Fruit fly (Drosophila melanogaster) whole organism, embryonic: ENCODE data around the gene CG5966.

Experiments
- BEAF-32 ChIP-seq: fragments of 200-800 bp; sonication (Bioruptor generic); optimal IDR thresholded peaks from 3 replicates; lab custom pipeline; 2017; ENCODE audit warnings: missing biosample characterization, missing genetic modification characterization, mild to moderate bottlenecking, moderate library complexity, missing genetic modification reagents
- Bgb ChIP-seq: fragments of 200-800 bp; sonication (Bioruptor generic); IDR thresholded peaks from 2 replicates; pipeline ENCODE4 v1.3.6; 2022; ENCODE audit warnings: missing biosample characterization, missing genetic modification characterization; ENCODE audit not compliant: partially characterized antibody
- CG11456 ChIP-seq: fragments of 200-800 bp; sonication (Bioruptor generic); IDR thresholded peaks from 3 replicates; pipeline ENCODE4 v1.3.6; 2022; ENCODE audit warnings: missing biosample characterization, missing genetic modification characterization
- CG13287 ChIP-seq: fragments of 200-800 bp; sonication (Bioruptor generic); IDR thresholded peaks from 2 replicates; pipeline ENCODE4 v1.3.6; 2022; ENCODE audit warnings: missing biosample characterization, missing genetic modification characterization; ENCODE audit not compliant: partially characterized antibody
- CG14860 ChIP-seq: fragments of 200-800 bp; sonication (Bioruptor generic); IDR thresholded peaks from 3 replicates; pipeline ENCODE4 v1.3.6; 2022; ENCODE audit warnings: missing biosample characterization, missing genetic modification characterization; ENCODE audit not compliant: partially characterized antibody
- CG16813 ChIP-seq: fragments of 200-800 bp; sonication (Bioruptor generic); IDR thresholded peaks from 3 replicates; pipeline ENCODE4 v1.3.6; 2022; ENCODE audit warnings: missing biosample characterization, missing genetic modification characterization; ENCODE audit not compliant: partially characterized antibody
- CG2129 ChIP-seq: fragments of 200-800 bp; sonication (Bioruptor generic); IDR thresholded peaks from 2 replicates; pipeline ENCODE4 v1.3.6; 2022; ENCODE audit warnings: missing biosample characterization, missing genetic modification characterization; ENCODE audit not compliant: partially characterized antibody
- CG2199 ChIP-seq: fragments of 200-800 bp; sonication (Bioruptor generic); IDR thresholded peaks from 3 replicates; pipeline ENCODE4 v1.3.6; 2022; ENCODE audit warnings: missing biosample characterization, missing genetic modification characterization
- CG30020 ChIP-seq: fragments of 200-800 bp; optimal IDR thresholded peaks from 2 replicates; lab custom pipeline; 2019; ENCODE audit warnings: missing biosample characterization, mild to moderate bottlenecking, missing genetic modification characterization, moderate library complexity
- CG31365 ChIP-seq: fragments of 200-800 bp; sonication (Bioruptor generic); optimal IDR thresholded peaks from 2 replicates; lab custom pipeline; 2018; ENCODE audit warnings: missing biosample characterization, mild to moderate bottlenecking, missing genetic modification characterization
- CG34224 ChIP-seq: fragments of 200-800 bp; sonication (Bioruptor generic); IDR thresholded peaks from 3 replicates; pipeline ENCODE4 v1.3.6; 2022; ENCODE audit warnings: missing biosample characterization, missing genetic modification characterization; ENCODE audit not compliant: partially characterized antibody
- CG6791 ChIP-seq: fragments of 200-800 bp; sonication (Bioruptor generic); IDR thresholded peaks from 3 replicates; pipeline ENCODE4 v1.3.6; 2022; ENCODE audit warnings: missing biosample characterization, missing genetic modification characterization; ENCODE audit not compliant: partially characterized antibody
- CG7357 ChIP-seq: fragments of 200-800 bp; sonication (Bioruptor generic); IDR thresholded peaks from 3 replicates; pipeline ENCODE4 v1.3.6; 2022; ENCODE audit warnings: missing biosample characterization, missing genetic modification characterization
- CoRest ChIP-seq: fragments of 200-800 bp; sonication (Bioruptor generic); optimal IDR thresholded peaks from 3 replicates; lab custom pipeline; 2018; ENCODE audit warnings: missing biosample characterization, mild to moderate bottlenecking, missing genetic modification characterization, moderate library complexity
- Dll ChIP-seq: fragments of 200-800 bp; sonication (Bioruptor generic); IDR thresholded peaks from 4 replicates; pipeline ENCODE4 v1.3.6; 2022; ENCODE audit warnings: missing biosample characterization, missing genetic modification characterization; ENCODE audit not compliant: partially characterized antibody
- Doc3 ChIP-seq: fragments of 200-800 bp; sonication (Bioruptor generic); IDR thresholded peaks from 3 replicates; pipeline ENCODE4 v1.3.6; 2022; ENCODE audit warnings: missing biosample characterization, missing genetic modification characterization; ENCODE audit not compliant: partially characterized antibody
- Dref ChIP-seq: fragments of 200-800 bp; sonication (Bioruptor generic); IDR thresholded peaks from 2 replicates; pipeline ENCODE4 v1.3.6; 2022; ENCODE audit warnings: missing biosample characterization, missing genetic modification characterization
- E2f2 ChIP-seq: fragments of 200-800 bp; sonication (Bioruptor generic); IDR thresholded peaks from 2 replicates; pipeline ENCODE4 v1.3.6; 2022; ENCODE audit warnings: missing biosample characterization, missing genetic modification characterization
- HHEX ChIP-seq: fragments of 200-800 bp; sonication (Bioruptor generic); optimal IDR thresholded peaks from 3 replicates; lab custom pipeline; 2017; ENCODE audit warnings: missing biosample characterization, mild to moderate bottlenecking, missing genetic modification characterization, missing genetic modification reagents
- HLH4C ChIP-seq: fragments of 200-800 bp; sonication (Bioruptor generic); IDR thresholded peaks from 3 replicates; pipeline ENCODE4 v1.3.6; 2022; ENCODE audit warnings: missing biosample characterization, missing genetic modification characterization; ENCODE audit not compliant: partially characterized antibody
- Kr ChIP-seq: fragments of 200-800 bp; sonication (Bioruptor generic); optimal IDR thresholded peaks from 2 replicates; lab custom pipeline; 2017; ENCODE audit warnings: missing biosample characterization, mild to moderate bottlenecking, missing genetic modification characterization
- MBD-R2 ChIP-seq: fragments of 200-800 bp; sonication (Bioruptor generic); IDR thresholded peaks from 2 replicates; pipeline ENCODE4 v1.3.6; 2022; ENCODE audit warnings: missing biosample characterization, missing genetic modification characterization
- Opbp ChIP-seq: fragments of 200-800 bp; sonication (Bioruptor generic); IDR thresholded peaks from 3 replicates; pipeline ENCODE4 v1.3.6; 2022; ENCODE audit warnings: missing biosample characterization, missing genetic modification characterization; ENCODE audit not compliant: partially characterized antibody
- Scr ChIP-seq: fragments of 200-800 bp; sonication (Bioruptor generic); IDR thresholded peaks from 2 replicates; pipeline ENCODE4 v1.3.6; 2022; ENCODE audit warnings: missing biosample characterization, missing genetic modification characterization; ENCODE audit not compliant: partially characterized antibody
- amos ChIP-seq: fragments of 200-800 bp; sonication (Bioruptor generic); IDR thresholded peaks from 2 replicates; pipeline ENCODE4 v1.3.6; 2022; ENCODE audit warnings: missing biosample characterization, missing genetic modification characterization; ENCODE audit not compliant: partially characterized antibody
- ato ChIP-seq: fragments of 200-800 bp; sonication (Bioruptor generic); IDR thresholded peaks from 2 replicates; pipeline ENCODE4 v1.3.6; 2022; ENCODE audit warnings: missing biosample characterization, missing genetic modification characterization; ENCODE audit not compliant: partially characterized antibody
- bbx ChIP-seq: fragments of 200-800 bp; sonication (Bioruptor generic); IDR thresholded peaks from 2 replicates; pipeline ENCODE4 v1.3.6; 2022; ENCODE audit warnings: missing biosample characterization, missing genetic modification characterization; ENCODE audit not compliant: partially characterized antibody
- gem ChIP-seq: fragments of 200-800 bp; sonication (Bioruptor generic); optimal IDR thresholded peaks from 2 replicates; lab custom pipeline; 2019; ENCODE audit warnings: missing biosample characterization, mild to moderate bottlenecking, missing genetic modification characterization, moderate library complexity
- hb ChIP-seq: fragments of 200-800 bp; sonication (Bioruptor generic); IDR thresholded peaks from 3 replicates; pipeline ENCODE4 v1.3.6; 2022; ENCODE audit warnings: missing biosample characterization, missing genetic modification characterization; ENCODE audit not compliant: partially characterized antibody
- hbn ChIP-seq: fragments of 200-800 bp; sonication (Bioruptor generic); IDR thresholded peaks from 2 replicates; pipeline ENCODE4 v1.3.6; 2022; ENCODE audit warnings: missing biosample characterization, missing genetic modification characterization; ENCODE audit not compliant: partially characterized antibody
- inv ChIP-seq: fragments of 200-800 bp; sonication (Bioruptor generic); IDR thresholded peaks from 2 replicates; pipeline ENCODE4 v1.3.6; 2022; ENCODE audit warnings: missing biosample characterization, missing genetic modification characterization; ENCODE audit not compliant: partially characterized antibody
- knrl ChIP-seq: fragments of 200-800 bp; sonication (Bioruptor generic); IDR thresholded peaks from 3 replicates; pipeline ENCODE4 v1.3.6; 2022; ENCODE audit warnings: missing biosample characterization, missing genetic modification characterization; ENCODE audit not compliant: partially characterized antibody
- row ChIP-seq: fragments of 200-800 bp; sonication (Bioruptor generic); IDR thresholded peaks from 3 replicates; pipeline ENCODE4 v1.3.6; 2022; ENCODE audit warnings: missing biosample characterization, missing genetic modification characterization
- sna ChIP-seq: fragments of 200-800 bp; sonication (Bioruptor generic); IDR thresholded peaks from 2 replicates; pipeline ENCODE4 v1.3.6; 2022; ENCODE audit warnings: missing biosample characterization, missing genetic modification characterization; ENCODE audit not compliant: partially characterized antibody
- ssp ChIP-seq: fragments of 200-800 bp; sonication (Bioruptor generic); IDR thresholded peaks from 2 replicates; pipeline ENCODE4 v1.3.6; 2022; ENCODE audit warnings: missing biosample characterization, missing genetic modification characterization
- tna ChIP-seq: fragments of 200-800 bp; sonication (Bioruptor generic); IDR thresholded peaks from 2 replicates; pipeline ENCODE4 v1.3.6; 2022; ENCODE audit warnings: missing biosample characterization, missing genetic modification characterization; ENCODE audit not compliant: partially characterized antibody
- unc-4 ChIP-seq: fragments of 200-800 bp; sonication (Bioruptor generic); IDR thresholded peaks from 2 replicates; pipeline ENCODE4 v1.3.6; 2022; ENCODE audit warnings: missing biosample characterization, missing genetic modification characterization; ENCODE audit not compliant: partially characterized antibody
- usp ChIP-seq: fragments of >200 bp; optimal IDR thresholded peaks from 2 replicates; lab custom pipeline; 2017; ENCODE audit warnings: missing biosample characterization, missing genetic modification characterization
- vnd ChIP-seq: fragments of 200-800 bp; sonication (Bioruptor generic); IDR thresholded peaks from 3 replicates; pipeline ENCODE4 v1.3.6; 2022; ENCODE audit warnings: missing biosample characterization, missing genetic modification characterization; ENCODE audit not compliant: partially characterized antibody

The CG5966 gene

dm6 chrX:5941824-5942223 lies 46.8 kb upstream of the CG5966 start (continued):
- TF ChIP-seq Kr (no peak), CoRest (tag; lab: Kevin White, UChicago) (no peak), CG2199 (GFP tag; lab: Robert Waterston, UW) (no peak), HHEX (GFP tag; lab: Kevin White, UChicago) (no peak), hb (GFP tag; lab: Robert Waterston, UW) (peak; percentile 26; the same call in 1 of the 3 replicates), CG11456 (GFP tag; lab: Robert Waterston, UW) (no peak), usp (GFP tag; lab: Kevin White, UChicago) (no peak), gem (tag; lab: Kevin White, UChicago) (no peak), tna (GFP tag; lab: Robert Waterston, UW) (peak; percentile 34; the same call in 1 of the 2 replicates), CG31365 (no peak), Doc3 (GFP tag; lab: Robert Waterston, UW) (peak; percentile 56)
- TF ChIP-seq, all 482 proteins: peak for 37

DNA sequence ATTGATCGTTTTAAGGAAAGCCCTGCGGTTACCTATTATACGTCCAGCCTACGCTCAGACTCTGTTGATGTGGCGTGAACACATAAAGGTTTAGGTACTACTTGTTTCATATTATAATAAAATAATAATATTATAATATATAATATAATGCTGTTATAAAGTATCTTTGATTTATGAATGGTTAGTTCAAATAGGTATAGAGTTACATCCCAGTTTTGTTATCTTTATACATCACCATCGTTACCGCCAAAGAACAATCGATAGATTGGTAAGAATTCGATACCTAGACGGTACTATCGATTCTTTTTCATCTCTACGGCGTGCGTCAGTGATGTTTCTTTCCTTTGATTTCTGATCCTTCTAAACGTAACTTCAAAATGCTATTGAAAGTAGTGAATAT lies 46.3 kb upstream of the CG5966 start, which contains the start of gene CG12728:
Gene CG12728, plus strand, starts transcription at position 301 of the 400 bp plus-strand sequence.
- TF ChIP-seq Doc3 (GFP tag; lab: Robert Waterston, UW), result peak; percentile 10; the same call in 1 of the 3 replicates
- TF ChIP-seq, all 482 proteins: peak for 1; not testable (repeated sequence) for 481

DNA sequence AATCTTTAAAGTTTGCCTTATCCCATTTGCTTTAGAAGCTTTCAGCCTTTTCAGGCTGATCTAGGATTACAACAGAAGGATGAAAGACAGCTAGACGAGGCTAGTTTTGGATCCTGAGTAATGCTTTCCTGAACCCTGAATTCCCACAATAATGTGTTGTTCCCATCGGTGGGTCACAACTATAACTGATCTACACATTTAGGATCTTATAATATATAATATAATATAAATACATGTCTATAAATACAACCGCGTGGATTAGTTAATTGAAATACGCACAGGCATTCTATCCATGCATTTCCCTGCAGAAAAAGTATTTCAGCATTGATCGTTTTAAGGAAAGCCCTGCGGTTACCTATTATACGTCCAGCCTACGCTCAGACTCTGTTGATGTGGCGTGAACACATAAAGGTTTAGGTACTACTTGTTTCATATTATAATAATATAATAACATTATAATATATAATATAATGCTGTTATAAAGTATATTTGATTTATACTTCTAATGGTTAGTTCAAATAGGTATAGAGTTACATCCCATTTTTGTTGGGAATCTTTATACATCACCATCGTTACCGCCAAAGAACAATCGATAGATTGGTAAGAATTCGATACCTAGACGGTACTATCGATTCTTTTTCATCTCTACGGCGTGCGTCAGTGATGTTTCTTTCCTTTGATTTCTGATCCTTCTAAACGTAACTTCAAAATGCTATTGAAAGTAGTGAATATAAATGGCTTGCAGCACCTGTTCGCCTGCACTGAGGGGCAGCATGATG lies 43.4 kb upstream of the CG5966 start, which contains the start of gene CG32756:
Gene CG32756, plus strand, starts transcription at position 631 of the 779 bp plus-strand sequence.
- TF ChIP-seq BEAF-32 (peak; percentile 38), ato (peak; percentile 56), CG2129 (peak; percentile 31; the same call in 1 of the 2 replicates), Bgb (GFP tag; lab: Robert Waterston, UW) (peak; percentile 69), sna (GFP tag; lab: Robert Waterston, UW) (peak; percentile 52; the same call in 1 of the 2 replicates), CG34224 (GFP tag; lab: Robert Waterston, UW) (peak; percentile 63), ssp (GFP tag; lab: Robert Waterston, UW) (peak; percentile 87), Dref (GFP tag; lab: Robert Waterston, UW) (peak; percentile 70), unc-4 (peak; percentile 65; the same call in 1 of the 2 replicates), Scr (GFP tag; lab: Robert Waterston, UW) (peak; percentile 72), row (GFP tag; lab: Robert Waterston, UW) (0 out of 3 replicates have a peak, but pooled peaks have one; percentile 37), knrl (GFP tag; lab: Robert Waterston, UW) (peak; percentile 64; the same call in 2 of the 3 replicates), inv (GFP tag; lab: Robert Waterston, UW) (peak; percentile 53; the same call in 1 of the 2 replicates), bbx (GFP tag; lab: Robert Waterston, UW) (peak; percentile 70), HLH4C (GFP tag; lab: Robert Waterston, UW) (peak; percentile 68), CG30020 (tag; lab: Kevin White, UChicago) (peak; percentile 66), Doc3 (GFP tag; lab: Robert Waterston, UW) (peak; percentile 50; the same call in 1 of the 3 replicates), hb (GFP tag; lab: Robert Waterston, UW) (peak; percentile 58; the same call in 1 of the 3 replicates), CG13287 (GFP tag; lab: Robert Waterston, UW) (peak; percentile 77), MBD-R2 (GFP tag; lab: Robert Waterston, UW) (0 out of 2 replicates have a peak, but pooled peaks have one; percentile 26), CG7357 (peak; percentile 59; the same call in 1 of the 3 replicates), Opbp (GFP tag; lab: Robert Waterston, UW) (peak; percentile 71; the same call in 2 of the 3 replicates), vnd (peak; percentile 50; the same call in 1 of the 3 replicates), E2f2 (GFP tag; lab: Robert Waterston, UW) (peak; percentile 66), Dll (GFP tag; lab: Robert Waterston, UW) (peak; percentile 76), CG16813 (GFP tag; lab: Robert Waterston, UW) (peak; percentile 71), CG6791 (GFP tag; lab: Robert Waterston, UW) (peak; percentile 77), amos (GFP tag; lab: Robert Waterston, UW) (peak; percentile 72), hbn (GFP tag; lab: Robert Waterston, UW) (peak; percentile 56), CG14860 (GFP tag; lab: Robert Waterston, UW) (peak; percentile 60; the same call in 2 of the 3 replicates)
